Worm (Caenorhabditis elegans) whole organism, dauer: ENCODE results near the gene flp-20.

Source experiments
- unc-62 ChIP-seq: sonication (generic microtip); optimal IDR thresholded peaks from 2 replicates; lab custom pipeline; 2017; ENCODE audit warnings: missing biosample characterization, missing genetic modification reagents, missing genetic modification characterization

flp-20 gene

DNA sequence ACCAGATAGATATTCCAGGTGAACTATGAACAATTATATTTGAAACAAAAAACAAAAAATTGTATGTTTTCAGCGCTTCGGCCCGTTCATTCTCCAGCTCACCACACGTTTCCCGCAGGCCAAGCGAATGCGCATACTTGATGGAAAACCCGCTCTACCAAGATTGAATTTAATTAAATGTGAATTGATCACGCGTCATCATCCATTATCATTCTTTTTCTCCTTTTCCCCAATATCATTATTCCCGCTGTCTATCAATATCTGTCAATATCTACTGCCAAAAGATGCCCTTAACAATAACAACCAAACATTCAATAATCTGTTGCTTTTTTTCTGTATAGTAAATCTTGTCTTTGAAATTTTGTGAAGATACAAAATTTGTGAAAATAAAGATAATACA, 13.5 kb downstream of the flp-20 start:
- no peak for TF ChIP-seq unc-62 (GFP tag; lab: Kevin White, UChicago)

- no peak for TF ChIP-seq unc-62 (GFP tag; lab: Kevin White, UChicago)
Measured at ce11 chrX:9330721-9331212, 18.9 kb downstream of the flp-20 start, which contains the start of gene T20B5.2. T20B5.2 (plus strand) TSS chrX:9331162.

DNA sequence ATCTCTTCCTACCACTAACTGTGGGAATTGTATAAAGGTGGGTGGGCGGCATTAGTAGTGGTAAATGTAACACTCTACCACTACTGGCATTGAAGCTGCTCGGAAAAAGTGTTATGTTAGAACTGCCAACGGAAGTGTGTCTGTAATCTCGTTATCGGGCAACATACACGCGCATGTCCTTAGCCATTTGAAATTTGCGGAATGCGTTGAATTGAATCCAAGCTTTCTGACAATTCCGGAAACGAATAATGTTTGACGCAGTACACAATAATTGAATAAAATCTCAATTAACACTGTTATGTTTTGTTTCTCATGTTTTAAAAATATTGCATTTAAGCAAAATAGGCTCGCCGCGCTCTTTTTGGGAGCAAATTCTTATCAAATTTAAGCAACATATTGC, 24.7 kb downstream of the flp-20 start:
- no peak for TF ChIP-seq unc-62 (GFP tag; lab: Kevin White, UChicago)

DNA sequence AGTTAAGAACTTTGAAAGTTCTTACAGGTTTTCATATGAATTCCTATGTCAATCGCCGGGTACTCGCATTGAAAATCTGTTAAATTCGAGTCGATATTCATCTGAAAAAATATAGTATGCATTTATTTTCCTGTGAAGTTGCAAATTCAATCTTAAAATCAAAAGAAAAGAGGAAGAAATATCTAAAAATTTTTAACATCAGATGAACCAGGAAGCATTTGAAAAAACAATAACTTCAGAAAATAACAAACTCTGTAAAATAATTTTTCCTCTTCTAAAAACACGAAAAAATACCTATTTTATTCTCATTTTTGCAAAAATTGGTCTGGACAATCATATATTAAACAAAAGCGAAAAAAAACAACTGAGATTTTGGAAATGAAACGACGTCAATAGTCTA, 30.6 kb downstream of the flp-20 start, which contains the start of gene npr-7:
npr-7 (minus strand) TSS at position 101 of the 400 bp plus-strand sequence.
- TF ChIP-seq unc-62 (GFP tag; lab: Kevin White, UChicago), result no peak

DNA sequence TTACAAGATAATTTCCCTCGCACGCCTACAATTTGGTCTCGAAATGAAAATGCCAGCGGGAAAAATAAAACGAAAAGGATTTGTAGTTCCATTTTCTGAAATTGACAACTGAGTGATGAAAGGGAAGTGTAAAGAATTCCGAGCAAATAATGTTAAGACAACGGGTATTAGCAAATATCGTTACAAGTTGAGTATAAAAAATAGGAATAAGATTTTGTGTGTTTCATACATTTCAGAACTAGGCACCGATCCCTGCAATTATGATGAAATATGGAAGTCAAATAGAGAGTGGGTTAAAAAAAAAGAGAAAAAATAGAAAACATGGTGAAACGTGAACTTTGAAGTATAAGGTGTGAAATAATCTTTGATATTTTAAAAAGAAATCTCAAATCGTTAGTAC, 35.3 kb downstream of the flp-20 start, which contains the start of gene ttr-38:
ttr-38 (minus strand) TSS at position 101 of the 400 bp plus-strand sequence.
- TF ChIP-seq unc-62 (GFP tag; lab: Kevin White, UChicago), result no peak

- no peak for TF ChIP-seq unc-62 (GFP tag; lab: Kevin White, UChicago)
Measured at ce11 chrX:9311225-9311624, 38.5 kb downstream of the flp-20 start, which contains the start of gene H29C22.1. H29C22.1 (minus strand) TSS chrX:9311325.

DNA sequence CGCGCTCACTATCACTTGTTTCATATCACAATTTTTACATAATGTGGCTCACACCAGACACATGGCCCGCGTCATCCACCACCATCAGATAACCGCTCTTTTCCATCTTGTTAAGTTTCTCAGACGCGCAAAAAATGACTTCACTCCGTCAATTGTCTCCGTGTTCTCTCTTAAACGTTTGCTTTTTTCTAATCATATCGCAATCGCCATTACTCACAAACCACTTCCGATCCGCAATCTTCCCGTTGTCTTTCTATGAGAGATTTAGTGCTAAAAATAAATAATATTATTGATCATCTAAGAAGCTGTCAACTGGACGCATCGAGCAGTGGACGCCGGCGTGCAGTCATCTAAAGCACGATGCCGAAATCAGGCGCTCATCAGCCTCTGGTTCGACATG, 46.3 kb downstream of the flp-20 start, which contains the start of gene tmc-2:
tmc-2 (plus strand) TSS at position 301 of the 400 bp plus-strand sequence.
- TF ChIP-seq unc-62 (GFP tag; lab: Kevin White, UChicago), result no peak

- no peak for TF ChIP-seq unc-62 (GFP tag; lab: Kevin White, UChicago)
Measured at ce11 chrX:9302763-9303162, 46.9 kb downstream of the flp-20 start.

ce11 chrX:9300379-9300778, 49.3 kb downstream of the flp-20 start:
- TF ChIP-seq unc-62 (GFP tag; lab: Kevin White, UChicago), result no peak
